Worm (Caenorhabditis elegans) whole organism, mixed stage, embryonic: ENCODE results near the gene Y17G7B.22.

Experiments
- M03D4.4 ChIP-seq: sonication (generic microtip); optimal IDR thresholded peaks from 2 replicates; lab custom pipeline; 2017; ENCODE audit warnings: mild to moderate bottlenecking, missing genetic modification characterization, missing compliant biosample characterization
- bed-3 ChIP-seq: fragments of 200-800 bp; sonication (Bioruptor generic); optimal IDR thresholded peaks from 3 replicates; lab custom pipeline; 2018; ENCODE audit warnings: mild to moderate bottlenecking, missing genetic modification characterization, moderate library complexity, missing compliant biosample characterization
- blmp-1 ChIP-seq: fragments of 150-350 bp; optimal IDR thresholded peaks from 2 replicates; lab custom pipeline; 2014; ENCODE audit warnings: missing biosample characterization, missing genetic modification characterization
- ceh-39 ChIP-seq: fragments of 150-350 bp; optimal IDR thresholded peaks from 2 replicates; lab custom pipeline; 2014; ENCODE audit warnings: missing biosample characterization, missing genetic modification characterization
- ceh-43 ChIP-seq: fragments of 200-800 bp; sonication (Bioruptor generic); optimal IDR thresholded peaks from 2 replicates; lab custom pipeline; 2018; ENCODE audit warnings: mild to moderate bottlenecking, missing genetic modification characterization, moderate library complexity, missing compliant biosample characterization
- ceh-83 ChIP-seq: fragments of 200-800 bp; sonication (Bioruptor generic); optimal IDR thresholded peaks from 2 replicates; lab custom pipeline; 2018; ENCODE audit warnings: mild to moderate bottlenecking, missing genetic modification characterization, missing compliant biosample characterization
- ces-1 ChIP-seq: fragments of 150-350 bp; optimal IDR thresholded peaks from 2 replicates; lab custom pipeline; 2014; ENCODE audit warnings: missing biosample characterization, missing genetic modification reagents, missing genetic modification characterization
- cnd-1 ChIP-seq: fragments of 200-800 bp; sonication (Bioruptor generic); optimal IDR thresholded peaks from 2 replicates; lab custom pipeline; 2018; ENCODE audit warnings: mild to moderate bottlenecking, missing genetic modification characterization, missing compliant biosample characterization
- elt-3 ChIP-seq: fragments of 150-350 bp; optimal IDR thresholded peaks from 2 replicates; lab custom pipeline; 2014; ENCODE audit warnings: missing biosample characterization, missing genetic modification characterization
- flh-1 ChIP-seq: fragments of 200-800 bp; sonication (Bioruptor generic); optimal IDR thresholded peaks from 2 replicates; lab custom pipeline; 2018; ENCODE audit warnings: mild to moderate bottlenecking, missing genetic modification characterization, moderate library complexity, missing compliant biosample characterization
- ham-2 ChIP-seq: fragments of 200-800 bp; sonication (Bioruptor generic); optimal IDR thresholded peaks from 2 replicates; lab custom pipeline; 2018; ENCODE audit warnings: mild to moderate bottlenecking, missing genetic modification characterization, missing compliant biosample characterization
- hlh-1 ChIP-seq: fragments of 150-350 bp; optimal IDR thresholded peaks from 2 replicates; lab custom pipeline; 2014; ENCODE audit warnings: missing biosample characterization, missing genetic modification reagents, missing genetic modification characterization
- lin-13 ChIP-seq: fragments of 150-350 bp; optimal IDR thresholded peaks from 2 replicates; lab custom pipeline; 2014; ENCODE audit warnings: missing biosample characterization, missing genetic modification characterization
- lin-32 ChIP-seq: fragments of 200-800 bp; sonication (Bioruptor generic); optimal IDR thresholded peaks from 2 replicates; lab custom pipeline; 2018; ENCODE audit warnings: mild to moderate bottlenecking, missing genetic modification characterization, missing compliant biosample characterization
- lsy-2 ChIP-seq: fragments of 150-350 bp; optimal IDR thresholded peaks from 2 replicates; lab custom pipeline; 2014; ENCODE audit warnings: missing biosample characterization, missing genetic modification characterization
- mab-5 ChIP-seq: fragments of 150-350 bp; optimal IDR thresholded peaks from 2 replicates; lab custom pipeline; 2014; ENCODE audit warnings: missing biosample characterization, missing genetic modification characterization
- mep-1 ChIP-seq: fragments of 150-350 bp; optimal IDR thresholded peaks from 2 replicates; lab custom pipeline; 2017; ENCODE audit warnings: missing biosample characterization, missing genetic modification reagents, missing genetic modification characterization, inconsistent platforms
- mls-2 ChIP-seq: sonication (generic microtip); optimal IDR thresholded peaks from 2 replicates; lab custom pipeline; 2016; ENCODE audit warnings: mild to moderate bottlenecking, missing genetic modification characterization, moderate library complexity, missing compliant biosample characterization
- nhr-2 ChIP-seq: fragments of 150-350 bp; optimal IDR thresholded peaks from 2 replicates; lab custom pipeline; 2014; ENCODE audit warnings: missing biosample characterization, missing genetic modification characterization
- nhr-237 ChIP-seq: fragments of 150-350 bp; optimal IDR thresholded peaks from 2 replicates; lab custom pipeline; 2014; ENCODE audit warnings: missing biosample characterization, missing genetic modification characterization
- nhr-28 ChIP-seq: fragments of 150-350 bp; optimal IDR thresholded peaks from 2 replicates; lab custom pipeline; 2014; ENCODE audit warnings: missing biosample characterization, missing genetic modification characterization
- nhr-76 ChIP-seq: sonication (generic microtip); optimal IDR thresholded peaks from 2 replicates; lab custom pipeline; 2017; ENCODE audit warnings: missing biosample characterization, missing genetic modification characterization
- pha-4 ChIP-seq: fragments of 150-350 bp; optimal IDR thresholded peaks from 2 replicates; lab custom pipeline; 2018; ENCODE audit warnings: missing biosample characterization, missing genetic modification reagents, missing genetic modification characterization
- sem-2 ChIP-seq: fragments of 200-800 bp; sonication (Bioruptor generic); optimal IDR thresholded peaks from 2 replicates; lab custom pipeline; 2018; ENCODE audit warnings: mild to moderate bottlenecking, missing genetic modification characterization, missing compliant biosample characterization
- snpc-4 ChIP-seq: fragments of 150-350 bp; optimal IDR thresholded peaks from 2 replicates; lab custom pipeline; 2014; ENCODE audit warnings: missing biosample characterization, missing genetic modification characterization
- sptf-1 ChIP-seq: sonication (generic microtip); optimal IDR thresholded peaks from 2 replicates; lab custom pipeline; 2017; ENCODE audit warnings: mild to moderate bottlenecking, missing genetic modification characterization, moderate library complexity, missing compliant biosample characterization
- tbx-8 ChIP-seq: fragments of 200-800 bp; sonication (Bioruptor generic); optimal IDR thresholded peaks from 2 replicates; lab custom pipeline; 2018; ENCODE audit warnings: mild to moderate bottlenecking, missing genetic modification characterization, moderate library complexity, missing compliant biosample characterization
- unc-39 ChIP-seq: fragments of 150-350 bp; optimal IDR thresholded peaks from 2 replicates; lab custom pipeline; 2014; ENCODE audit warnings: missing biosample characterization, missing genetic modification characterization
- unc-62 ChIP-seq: fragments of 150-350 bp; optimal IDR thresholded peaks from 2 replicates; lab custom pipeline; 2014; ENCODE audit warnings: missing biosample characterization, missing genetic modification reagents, missing genetic modification characterization
- ztf-11 ChIP-seq: fragments of 150-350 bp; optimal IDR thresholded peaks from 2 replicates; lab custom pipeline; 2014; ENCODE audit warnings: missing biosample characterization, missing genetic modification characterization

The Y17G7B.22 gene

DNA sequence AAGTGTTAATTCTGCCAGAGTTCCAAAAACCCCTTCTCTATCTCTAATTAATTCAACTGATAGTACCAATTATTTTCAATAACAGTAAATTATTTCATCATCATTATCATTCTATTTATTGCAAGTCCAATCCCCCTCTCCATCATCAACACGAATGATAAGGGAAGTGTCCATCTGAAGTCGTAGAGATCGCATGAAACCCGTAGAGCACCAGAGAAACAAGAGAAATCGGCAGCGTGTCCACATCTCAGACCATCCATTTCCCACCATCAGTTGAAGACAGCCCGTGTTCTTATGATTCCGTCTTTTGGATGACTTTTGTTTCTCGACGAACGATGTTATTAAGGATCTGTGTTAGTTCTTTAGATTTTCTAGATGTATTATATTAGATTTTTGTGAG, 14.3 kb upstream of the Y17G7B.22 start:
- no peak for TF ChIP-seq lsy-2 (tag; lab: Kevin White, UChicago)
- peak; percentile 74 for TF ChIP-seq elt-3 (tag; lab: Kevin White, UChicago)

DNA sequence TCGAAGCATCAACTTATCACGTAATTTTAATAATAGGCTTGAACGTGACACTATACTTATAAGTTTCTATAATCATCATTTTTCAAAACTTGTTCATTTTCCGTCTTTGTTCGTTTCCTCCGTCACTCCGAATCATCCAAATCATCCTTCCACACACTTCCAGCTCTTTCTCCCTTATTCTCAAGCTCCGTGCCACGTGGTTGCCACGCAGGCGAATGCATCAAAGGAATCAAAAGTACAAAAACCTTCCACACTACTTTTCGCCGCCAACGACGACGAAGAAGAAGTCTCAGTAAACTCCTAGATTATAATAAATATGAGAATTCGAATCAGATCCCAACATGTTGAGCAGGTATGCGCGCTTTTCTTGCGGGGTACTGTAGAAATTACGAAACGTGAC, 13.7 kb upstream of the Y17G7B.22 start:
- TF ChIP-seq nhr-2 (tag; lab: Kevin White, UChicago) (no peak), ham-2 (GFP tag; lab: Kevin White, UChicago) (no peak), lin-32 (GFP tag; lab: Kevin White, UChicago) (no peak), unc-62 (no peak), M03D4.4 (tag; lab: Kevin White, UChicago) (no peak), elt-3 (tag; lab: Kevin White, UChicago) (no peak), ces-1 (GFP tag; lab: Kevin White, UChicago) (no peak), tbx-8 (GFP tag; lab: Kevin White, UChicago) (no peak), hlh-1 (no peak), cnd-1 (tag; lab: Kevin White, UChicago) (no peak), lin-13 (tag; lab: Kevin White, UChicago) (no peak), nhr-76 (tag; lab: Kevin White, UChicago) (no peak), snpc-4 (tag; lab: Kevin White, UChicago) (no peak), ceh-83 (GFP tag; lab: Kevin White, UChicago) (no peak)

DNA sequence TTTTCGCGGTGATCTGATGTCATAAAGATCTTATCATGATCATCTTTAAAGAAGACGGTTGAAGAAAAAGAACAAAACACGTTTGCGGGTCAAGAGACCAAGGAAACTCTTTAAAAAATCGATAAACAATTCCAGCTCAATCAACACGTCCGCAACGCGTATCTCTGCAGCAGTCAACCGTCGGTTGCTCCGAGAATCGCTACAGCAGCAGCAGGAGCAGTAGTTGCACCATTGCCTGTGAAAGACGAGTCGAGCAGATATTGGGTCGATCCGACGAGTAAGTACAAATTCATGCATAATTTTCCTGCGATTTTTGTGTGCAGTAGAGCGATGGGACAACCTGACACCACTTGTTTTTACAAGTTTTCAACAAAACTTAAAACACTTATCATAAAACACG, 13.3 kb upstream of the Y17G7B.22 start:
- no peak for TF ChIP-seq mab-5 (tag; lab: Kevin White, UChicago)
- no peak for TF ChIP-seq lsy-2 (tag; lab: Kevin White, UChicago)
- no peak for TF ChIP-seq ham-2 (GFP tag; lab: Kevin White, UChicago)
- no peak for TF ChIP-seq unc-62
- TF ChIP-seq unc-39 (tag; lab: Kevin White, UChicago) = no peak
- TF ChIP-seq mep-1 (tag; lab: Kevin White, UChicago) = no peak
- TF ChIP-seq blmp-1 (tag; lab: Kevin White, UChicago) = no peak
- no peak for TF ChIP-seq bed-3 (GFP tag; lab: Kevin White, UChicago)
- no peak for TF ChIP-seq nhr-237 (tag; lab: Kevin White, UChicago)
- TF ChIP-seq sem-2 (GFP tag; lab: Kevin White, UChicago) = no peak
- no peak for TF ChIP-seq lin-32 (GFP tag; lab: Kevin White, UChicago)
- TF ChIP-seq M03D4.4 (tag; lab: Kevin White, UChicago) = no peak
- TF ChIP-seq ces-1 (GFP tag; lab: Kevin White, UChicago) = no peak
- no peak for TF ChIP-seq pha-4 (tag; lab: Kevin White, UChicago)
- TF ChIP-seq ceh-39 (tag; lab: Kevin White, UChicago) = no peak
- TF ChIP-seq elt-3 (tag; lab: Kevin White, UChicago) = no peak
- no peak for TF ChIP-seq hlh-1
- TF ChIP-seq lin-13 (tag; lab: Kevin White, UChicago) = no peak

DNA sequence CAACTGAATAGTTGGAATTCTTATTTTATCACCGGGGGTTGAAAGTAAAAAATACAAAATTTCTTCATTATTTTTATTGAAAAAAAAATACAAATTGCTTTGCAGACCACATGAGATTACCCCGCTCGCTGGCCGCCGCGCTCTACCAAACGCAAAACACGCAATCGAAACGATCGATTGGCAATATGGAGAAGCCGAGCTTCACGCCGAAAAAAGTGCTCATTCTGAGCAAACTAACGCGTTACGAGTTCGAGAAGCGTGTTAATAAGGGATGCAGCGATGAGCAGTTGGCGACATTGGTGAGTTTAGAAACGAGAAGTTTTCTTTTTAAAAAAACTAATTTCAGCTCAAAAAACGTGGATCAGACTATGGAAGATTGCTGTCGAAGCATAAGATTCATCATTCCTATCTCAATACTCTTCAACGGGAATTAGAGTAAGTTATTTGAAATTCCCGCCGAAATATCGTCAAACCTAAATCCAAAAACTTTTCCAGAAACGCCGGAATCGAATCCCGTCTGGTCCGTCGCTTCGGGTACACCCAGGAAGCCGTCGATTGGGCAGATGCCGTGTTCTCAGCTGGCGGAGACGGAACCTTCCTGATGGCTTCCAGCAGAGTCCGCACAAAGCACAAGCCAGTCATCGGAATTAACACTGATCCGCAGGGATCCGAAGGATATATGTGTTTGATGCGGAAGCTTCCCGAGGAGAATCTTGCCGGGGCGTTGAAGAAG, 12.3 kb upstream of the Y17G7B.22 start:
- TF ChIP-seq nhr-28 (no peak), pha-4 (tag; lab: Kevin White, UChicago) (no peak), tbx-8 (GFP tag; lab: Kevin White, UChicago) (no peak), mab-5 (tag; lab: Kevin White, UChicago) (no peak), mep-1 (tag; lab: Kevin White, UChicago) (no peak), M03D4.4 (tag; lab: Kevin White, UChicago) (no peak), ceh-43 (GFP tag; lab: Kevin White, UChicago) (no peak), lsy-2 (tag; lab: Kevin White, UChicago) (no peak), ztf-11 (no peak), flh-1 (GFP tag; lab: Kevin White, UChicago) (no peak), mls-2 (tag; lab: Kevin White, UChicago) (no peak), sptf-1 (no peak)

DNA sequence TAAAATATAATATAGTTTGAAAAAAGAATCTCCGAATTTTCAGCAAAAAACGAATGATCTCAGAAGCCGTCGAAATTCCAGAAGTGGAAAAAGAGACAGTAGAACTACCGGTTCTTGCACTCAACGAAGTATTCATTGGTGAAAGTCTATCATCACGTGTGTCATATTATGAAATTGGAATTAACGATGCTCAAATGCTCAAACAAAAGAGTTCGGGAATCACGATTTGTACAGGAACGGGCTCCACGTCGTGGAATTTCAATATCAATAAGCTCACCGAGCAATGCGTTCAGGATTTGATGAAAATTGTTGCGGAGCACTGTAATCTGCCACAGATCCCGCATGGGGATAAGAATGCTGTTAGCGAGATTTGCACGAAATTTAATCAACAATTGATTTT, 9.5 kb upstream of the Y17G7B.22 start:
- TF ChIP-seq ztf-11 (no peak), flh-1 (GFP tag; lab: Kevin White, UChicago) (no peak), ham-2 (GFP tag; lab: Kevin White, UChicago) (no peak), nhr-28 (no peak), tbx-8 (GFP tag; lab: Kevin White, UChicago) (no peak), nhr-237 (tag; lab: Kevin White, UChicago) (no peak), ces-1 (GFP tag; lab: Kevin White, UChicago) (no peak), nhr-2 (tag; lab: Kevin White, UChicago) (no peak), mls-2 (tag; lab: Kevin White, UChicago) (no peak)
